Fruit fly (Drosophila melanogaster) whole organism, prepupa: ENCODE results near the gene RecQ5.

Source experiments
- Blimp-1 ChIP-seq: fragments of 200-800 bp; sonication (Bioruptor generic); optimal IDR thresholded peaks from 3 replicates; lab custom pipeline; 2017; ENCODE audit warnings: missing biosample characterization, missing genetic modification characterization, mild to moderate bottlenecking, moderate library complexity, missing genetic modification reagents
- CG10631 ChIP-seq: fragments of 200-800 bp; sonication (Bioruptor generic); optimal IDR thresholded peaks from 2 replicates; lab custom pipeline; 2016; ENCODE audit warnings: missing biosample characterization, missing genetic modification characterization
- CG10669 ChIP-seq: fragments of 200-800 bp; sonication (Bioruptor generic); optimal IDR thresholded peaks from 3 replicates; lab custom pipeline; 2018; ENCODE audit warnings: missing biosample characterization, mild to moderate bottlenecking, missing genetic modification characterization, moderate library complexity
- CG11762 ChIP-seq: fragments of 200-800 bp; sonication (Bioruptor generic); optimal IDR thresholded peaks from 3 replicates; lab custom pipeline; 2016; ENCODE audit warnings: missing biosample characterization, missing genetic modification characterization; ENCODE audit not compliant: insufficient read depth
- CG15336 ChIP-seq: fragments of 200-800 bp; sonication (Bioruptor generic); IDR thresholded peaks from 2 replicates; pipeline ENCODE4 v1.3.6; 2022; ENCODE audit warnings: missing biosample characterization, missing genetic modification characterization
- CG1621 ChIP-seq: fragments of 200-800 bp; sonication (Bioruptor generic); optimal IDR thresholded peaks from 3 replicates; lab custom pipeline; 2018; ENCODE audit warnings: missing biosample characterization, mild to moderate bottlenecking, missing genetic modification characterization
- CG3032 ChIP-seq: fragments of 200-800 bp; optimal IDR thresholded peaks from 2 replicates; lab custom pipeline; 2019; ENCODE audit warnings: missing biosample characterization, mild to moderate bottlenecking, missing genetic modification characterization, moderate library complexity
- CG31627 ChIP-seq: fragments of 200-800 bp; sonication (Bioruptor generic); optimal IDR thresholded peaks from 3 replicates; lab custom pipeline; 2016; ENCODE audit warnings: missing biosample characterization, missing genetic modification characterization
- CG34406 ChIP-seq: fragments of 200-800 bp; sonication (Bioruptor generic); optimal IDR thresholded peaks from 3 replicates; lab custom pipeline; 2016; ENCODE audit warnings: missing biosample characterization, missing genetic modification characterization
- CG3919 ChIP-seq: fragments of 200-800 bp; sonication (Bioruptor generic); optimal IDR thresholded peaks from 3 replicates; lab custom pipeline; 2016; ENCODE audit warnings: missing biosample characterization, missing genetic modification characterization
- CG4318 ChIP-seq: fragments of 200-800 bp; sonication (Bioruptor generic); optimal IDR thresholded peaks from 3 replicates; lab custom pipeline; 2017; ENCODE audit warnings: missing biosample characterization, mild to moderate bottlenecking, missing genetic modification characterization
- CG6276 ChIP-seq: fragments of 200-800 bp; sonication (Bioruptor generic); optimal IDR thresholded peaks from 2 replicates; lab custom pipeline; 2017; ENCODE audit warnings: missing biosample characterization, mild to moderate bottlenecking, missing genetic modification characterization
- CG6792 ChIP-seq: fragments of 200-800 bp; sonication (Bioruptor generic); optimal IDR thresholded peaks from 3 replicates; lab custom pipeline; 2016; ENCODE audit warnings: missing biosample characterization, missing genetic modification characterization
- CG6808 ChIP-seq: fragments of 200-800 bp; sonication (Bioruptor generic); optimal IDR thresholded peaks from 3 replicates; lab custom pipeline; 2017; ENCODE audit warnings: missing biosample characterization, missing genetic modification characterization, mild to moderate bottlenecking, moderate library complexity, missing genetic modification reagents
- CG6854 ChIP-seq: fragments of 200-800 bp; sonication (Bioruptor generic); optimal IDR thresholded peaks from 2 replicates; lab custom pipeline; 2017; ENCODE audit warnings: missing biosample characterization, mild to moderate bottlenecking, missing genetic modification characterization
- CG7368 ChIP-seq: fragments of 200-800 bp; sonication (Bioruptor generic); optimal IDR thresholded peaks from 3 replicates; lab custom pipeline; 2016; ENCODE audit warnings: missing biosample characterization, missing genetic modification characterization
- CG8119 ChIP-seq: fragments of 200-800 bp; sonication (Bioruptor generic); IDR thresholded peaks from 3 replicates; pipeline ENCODE4 v1.3.6; 2022; ENCODE audit warnings: missing biosample characterization, missing genetic modification characterization
- CG9139 ChIP-seq: fragments of 200-800 bp; sonication (Bioruptor generic); optimal IDR thresholded peaks from 3 replicates; lab custom pipeline; 2017; ENCODE audit warnings: missing biosample characterization, mild to moderate bottlenecking, missing genetic modification characterization
- Eip78C ChIP-seq: fragments of 200-800 bp; sonication (Bioruptor generic); peaks from one replicate; lab custom pipeline; 2016; ENCODE audit warnings: missing biosample characterization, missing genetic modification characterization
- Hr39 ChIP-seq: fragments of 200-800 bp; sonication (Bioruptor generic); optimal IDR thresholded peaks from 2 replicates; lab custom pipeline; 2016; ENCODE audit warnings: missing biosample characterization, missing genetic modification characterization
- Lpt ChIP-seq: fragments of 200-800 bp; sonication (Bioruptor generic); optimal IDR thresholded peaks from 3 replicates; lab custom pipeline; 2016; ENCODE audit warnings: missing biosample characterization, missing genetic modification characterization
- Met ChIP-seq: fragments of 200-800 bp; sonication (Bioruptor generic); optimal IDR thresholded peaks from 3 replicates; lab custom pipeline; 2016; ENCODE audit warnings: missing biosample characterization, missing genetic modification characterization
- OdsH ChIP-seq: fragments of 200-800 bp; sonication (Bioruptor generic); optimal IDR thresholded peaks from 3 replicates; lab custom pipeline; 2016; ENCODE audit warnings: missing biosample characterization, missing genetic modification characterization
- Sox102F ChIP-seq: fragments of 200-800 bp; sonication (Bioruptor generic); optimal IDR thresholded peaks from 2 replicates; lab custom pipeline; 2016; ENCODE audit warnings: missing biosample characterization, mild to moderate bottlenecking, missing genetic modification characterization
- Sox14 ChIP-seq: fragments of 200-800 bp; sonication (Bioruptor generic); optimal IDR thresholded peaks from 3 replicates; lab custom pipeline; 2016; ENCODE audit warnings: missing biosample characterization, missing genetic modification characterization
- dac ChIP-seq: fragments of 200-800 bp; sonication (Bioruptor generic); optimal IDR thresholded peaks from 2 replicates; lab custom pipeline; 2017; ENCODE audit warnings: missing biosample characterization, mild to moderate bottlenecking, missing genetic modification characterization
- dsx ChIP-seq: fragments of 200-800 bp; optimal IDR thresholded peaks from 3 replicates; lab custom pipeline; 2019; ENCODE audit warnings: missing biosample characterization, mild to moderate bottlenecking, missing genetic modification characterization, moderate library complexity; ENCODE audit not compliant: poor library complexity, severe bottlenecking
- eg ChIP-seq: fragments of 200-800 bp; sonication (Bioruptor generic); IDR thresholded peaks from 3 replicates; pipeline ENCODE4 v1.3.6; 2022; ENCODE audit warnings: missing biosample characterization, missing genetic modification characterization
- fd59A ChIP-seq: fragments of 200-800 bp; sonication (Bioruptor generic); optimal IDR thresholded peaks from 2 replicates; lab custom pipeline; 2017; ENCODE audit warnings: missing biosample characterization, mild to moderate bottlenecking, missing genetic modification characterization, missing genetic modification reagents
- fkh ChIP-seq: fragments of 200-800 bp; sonication (Bioruptor generic); optimal IDR thresholded peaks from 3 replicates; lab custom pipeline; 2017; ENCODE audit warnings: missing biosample characterization, mild to moderate bottlenecking, missing genetic modification characterization, moderate library complexity
- lz ChIP-seq: fragments of 200-800 bp; sonication (Bioruptor generic); optimal IDR thresholded peaks from 3 replicates; lab custom pipeline; 2016; ENCODE audit warnings: missing biosample characterization, missing genetic modification characterization
- salr ChIP-seq, 2 experiments: fragments of 200-800 bp; sonication (Bioruptor generic); optimal IDR thresholded peaks; 3 replicates each; lab custom pipeline; 2016 to 2018; ENCODE audit warnings: missing biosample characterization in 2 of 2, missing genetic modification characterization in 2 of 2, mild to moderate bottlenecking in 1 of 2
- ss ChIP-seq, 2 experiments: fragments of 200-800 bp; sonication (Bioruptor generic); optimal IDR thresholded peaks; 2 replicates in 1 of 2; 3 replicates in 1 of 2; lab custom pipeline; 2017 to 2018; ENCODE audit warnings: mild to moderate bottlenecking in 2 of 2, missing biosample characterization in 2 of 2, missing genetic modification characterization in 2 of 2, moderate library complexity in 1 of 2
- svp ChIP-seq: fragments of 200-800 bp; sonication (Bioruptor generic); peaks from one replicate; lab custom pipeline; 2016; ENCODE audit warnings: missing biosample characterization, missing genetic modification characterization
- topi ChIP-seq: fragments of 200-800 bp; sonication (Bioruptor generic); optimal IDR thresholded peaks from 3 replicates; lab custom pipeline; 2016; ENCODE audit warnings: missing biosample characterization, missing genetic modification characterization

RecQ5 gene

DNA sequence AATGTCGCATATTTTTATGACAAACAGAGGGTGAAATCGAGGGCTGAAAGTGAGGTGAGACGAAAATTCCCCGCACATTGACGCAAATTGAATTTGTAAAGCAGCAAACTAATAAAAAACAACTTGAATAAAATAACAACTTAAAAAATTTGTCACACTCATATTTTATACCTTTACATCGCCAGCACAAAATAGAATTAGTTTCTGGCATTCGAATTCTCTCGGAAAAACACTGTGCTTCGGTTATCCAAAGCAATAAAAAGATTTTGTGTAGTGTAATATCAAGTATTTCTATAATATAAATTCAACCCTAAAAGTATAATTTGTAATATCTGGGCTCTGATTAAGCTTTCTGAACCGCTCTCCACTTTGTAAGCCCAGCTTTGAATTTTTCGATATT is 26.6 kb downstream of the RecQ5 start:
- TF ChIP-seq Hr39 (no peak), lz (no peak), svp (GFP tag; lab: Kevin White, UChicago) (no peak), Eip78C (GFP tag; lab: Kevin White, UChicago) (peak; percentile 65), Sox14 (GFP tag; lab: Kevin White, UChicago) (no peak)
- TF ChIP-seq, all 60 proteins: peak for 1

- TF ChIP-seq CG6792 (no peak), eg (no peak), fkh (GFP tag; lab: Kevin White, UChicago) (peak; percentile 16), CG31627 (no peak), Blimp-1 (GFP tag; lab: Kevin White, UChicago) (no peak), Eip78C (GFP tag; lab: Kevin White, UChicago) (peak; percentile 23), CG6808 (no peak), lz (no peak), Hr39 (no peak), CG8119 (GFP tag; lab: Robert Waterston, UW) (no peak), salr (GFP tag; optimal IDR thresholded peaks at IDR 0.05; lab: Kevin White, UChicago) (no peak)
Measured at dm6 chr3L:14603160-14603559, 28.7 kb downstream of the RecQ5 start.

DNA sequence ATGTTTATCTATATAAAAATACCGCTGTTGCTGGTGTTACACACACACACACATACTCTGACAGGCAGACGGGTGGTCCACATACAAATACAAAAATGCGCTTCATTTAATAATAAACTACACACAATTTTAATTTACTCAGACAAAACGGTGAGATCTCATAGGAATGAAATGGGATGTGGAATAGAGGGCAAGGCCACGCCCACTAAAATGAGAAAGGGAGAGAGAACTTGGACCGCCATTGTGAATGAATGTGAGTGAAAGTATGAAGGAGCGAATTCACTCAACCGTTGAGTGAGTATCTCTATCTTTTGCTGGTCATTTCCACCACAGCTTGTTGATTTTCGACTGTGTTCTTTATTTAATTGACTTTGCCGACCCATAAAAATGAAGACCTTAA is 31.3 kb downstream of the RecQ5 start:
- no peak for TF ChIP-seq CG4318
- TF ChIP-seq Hr39: no peak
- TF ChIP-seq CG3032 (tag; lab: Kevin White, UChicago): no peak
- no peak for TF ChIP-seq fd59A
- no peak for TF ChIP-seq topi (GFP tag; lab: Kevin White, UChicago)
- TF ChIP-seq CG15336: no peak
- no peak for TF ChIP-seq CG6854 (GFP tag; lab: Kevin White, UChicago)
- no peak for TF ChIP-seq CG9139
- no peak for TF ChIP-seq Met (GFP tag; lab: Kevin White, UChicago)
- TF ChIP-seq dsx (GFP tag; lab: Kevin White, UChicago): no peak
- TF ChIP-seq lz: no peak
- no peak for TF ChIP-seq CG11762 (GFP tag; lab: Kevin White, UChicago)
- no peak for TF ChIP-seq CG10669 (GFP tag; lab: Kevin White, UChicago)
- TF ChIP-seq CG6276: no peak

dm6 chr3L:14599503-14599902 is 32.4 kb downstream of the RecQ5 start, which contains the start of gene HGTX:
Gene HGTX, minus strand, starts transcription at chr3L:14599540.
- TF ChIP-seq fkh (GFP tag; lab: Kevin White, UChicago) (peak; percentile 73), CG31627 (no peak)
- TF ChIP-seq, all 60 proteins: peak for 1

DNA sequence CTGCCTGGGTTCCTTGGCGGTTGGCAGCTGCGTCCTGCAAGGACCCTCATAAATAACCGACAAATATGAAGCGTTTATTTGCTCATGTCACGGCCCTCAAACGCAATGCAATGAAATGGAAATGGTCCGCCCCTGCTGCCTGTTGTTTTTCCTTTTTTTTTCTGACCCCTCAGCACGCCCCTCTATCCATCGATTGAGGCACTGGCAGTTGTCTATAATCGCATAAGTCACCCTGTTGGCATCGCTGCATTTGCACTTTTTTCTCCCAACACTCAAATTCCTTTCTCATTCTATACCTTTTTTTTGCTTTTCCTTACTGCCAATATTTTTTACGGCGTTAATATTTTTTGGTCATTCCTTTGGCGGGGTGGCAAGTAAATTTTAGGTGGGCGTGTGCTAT is 39.7 kb downstream of the RecQ5 start:
- TF ChIP-seq ss (GFP tag; optimal IDR thresholded peaks at IDR 0.05; lab: Kevin White, UChicago) (no peak), CG34406 (GFP tag; lab: Kevin White, UChicago) (no peak), CG11762 (GFP tag; lab: Kevin White, UChicago) (no peak), CG7368 (no peak), CG3032 (tag; lab: Kevin White, UChicago) (no peak), Lpt (GFP tag; lab: Kevin White, UChicago) (no peak), CG1621 (tag; lab: Kevin White, UChicago) (no peak), OdsH (GFP tag; lab: Kevin White, UChicago) (no peak), dac (GFP tag; lab: Kevin White, UChicago) (no peak), CG10631 (GFP tag; lab: Kevin White, UChicago) (no peak), Eip78C (GFP tag; lab: Kevin White, UChicago) (no peak), CG31627 (no peak), Sox102F (GFP tag; lab: Kevin White, UChicago) (no peak), CG3919 (GFP tag; lab: Kevin White, UChicago) (no peak), svp (GFP tag; lab: Kevin White, UChicago) (no peak), CG6276 (no peak), fd59A (no peak)
